Worm (Caenorhabditis elegans) whole organism, L3 larva: ENCODE data around the gene gsto-2.

Experiments
- R02D3.7 ChIP-seq: fragments of 150-350 bp; optimal IDR thresholded peaks from 2 replicates; lab custom pipeline; 2014; ENCODE audit warnings: missing biosample characterization, missing genetic modification characterization
- ama-1 ChIP-seq: fragments of 150-350 bp; optimal IDR thresholded peaks from 2 replicates; lab custom pipeline; 2018
- ceh-16 ChIP-seq: sonication (generic microtip); optimal IDR thresholded peaks from 2 replicates; lab custom pipeline; 2017; ENCODE audit warnings: missing biosample characterization, missing genetic modification characterization
- ceh-28 ChIP-seq: fragments of 150-350 bp; optimal IDR thresholded peaks from 2 replicates; lab custom pipeline; 2014; ENCODE audit warnings: missing biosample characterization, missing genetic modification reagents, missing genetic modification characterization
- ceh-9 ChIP-seq: sonication (generic microtip); optimal IDR thresholded peaks from 2 replicates; lab custom pipeline; 2018; ENCODE audit warnings: missing biosample characterization, missing genetic modification characterization
- daf-12 ChIP-seq: fragments of 150-350 bp; optimal IDR thresholded peaks from 2 replicates; lab custom pipeline; 2014; ENCODE audit warnings: missing biosample characterization, missing genetic modification reagents, missing genetic modification characterization
- egl-27 ChIP-seq: sonication (generic microtip); optimal IDR thresholded peaks from 4 replicates; lab custom pipeline; 2017; ENCODE audit warnings: missing biosample characterization, missing genetic modification reagents, missing genetic modification characterization
- egl-5 ChIP-seq: fragments of 150-350 bp; optimal IDR thresholded peaks from 2 replicates; lab custom pipeline; 2017; ENCODE audit warnings: missing biosample characterization, missing genetic modification reagents, missing genetic modification characterization, inconsistent platforms
- elt-1 ChIP-seq: fragments of 150-350 bp; optimal IDR thresholded peaks from 2 replicates; lab custom pipeline; 2014; ENCODE audit warnings: missing biosample characterization, missing genetic modification characterization
- elt-2 ChIP-seq: sonication (generic microtip); optimal IDR thresholded peaks from 2 replicates; lab custom pipeline; 2016; ENCODE audit warnings: missing genetic modification reagents, mild to moderate bottlenecking, missing genetic modification characterization, missing compliant biosample characterization
- eor-1 ChIP-seq, 2 experiments: fragments of 150-350 bp; optimal IDR thresholded peaks; 2 replicates each; lab custom pipeline; 2014 to 2018; ENCODE audit warnings: missing biosample characterization in 2 of 2, missing genetic modification characterization in 2 of 2
- fkh-2 ChIP-seq: fragments of 150-350 bp; optimal IDR thresholded peaks from 2 replicates; lab custom pipeline; 2014; ENCODE audit warnings: missing biosample characterization, missing genetic modification reagents, missing genetic modification characterization
- fos-1 ChIP-seq: fragments of 150-350 bp; optimal IDR thresholded peaks from 2 replicates; lab custom pipeline; 2014; ENCODE audit warnings: missing biosample characterization, missing genetic modification characterization
- hmg-11 ChIP-seq: sonication (generic microtip); optimal IDR thresholded peaks from 2 replicates; lab custom pipeline; 2016; ENCODE audit warnings: missing genetic modification characterization, missing compliant biosample characterization
- jun-1 ChIP-seq: fragments of 150-350 bp; optimal IDR thresholded peaks from 2 replicates; lab custom pipeline; 2014; ENCODE audit warnings: missing biosample characterization, missing genetic modification reagents, missing genetic modification characterization
- lin-15B ChIP-seq: fragments of 150-350 bp; optimal IDR thresholded peaks from 2 replicates; lab custom pipeline; 2014; ENCODE audit warnings: missing biosample characterization, missing genetic modification characterization
- lin-39 ChIP-seq: fragments of 150-350 bp; optimal IDR thresholded peaks from 2 replicates; lab custom pipeline; 2018; ENCODE audit warnings: missing biosample characterization, missing genetic modification reagents, missing genetic modification characterization
- mdl-1 ChIP-seq: fragments of 150-350 bp; optimal IDR thresholded peaks from 2 replicates; lab custom pipeline; 2014; ENCODE audit warnings: missing biosample characterization, missing genetic modification characterization
- nfya-1 ChIP-seq: sonication (generic microtip); optimal IDR thresholded peaks from 2 replicates; lab custom pipeline; 2017; ENCODE audit warnings: missing genetic modification characterization, mild to moderate bottlenecking, missing compliant biosample characterization, antibody characterized with exemption, moderate library complexity; ENCODE audit not compliant: insufficient read depth
- nhr-23 ChIP-seq: fragments of 150-350 bp; optimal IDR thresholded peaks from 2 replicates; lab custom pipeline; 2014; ENCODE audit warnings: missing biosample characterization, missing genetic modification reagents, missing genetic modification characterization
- nhr-237 ChIP-seq: fragments of 150-350 bp; optimal IDR thresholded peaks from 2 replicates; lab custom pipeline; 2014; ENCODE audit warnings: missing biosample characterization, missing genetic modification characterization
- nhr-25 ChIP-seq: sonication (generic microtip); optimal IDR thresholded peaks from 2 replicates; lab custom pipeline; 2017; ENCODE audit warnings: missing biosample characterization, missing genetic modification characterization
- nhr-43 ChIP-seq: sonication (generic microtip); optimal IDR thresholded peaks from 2 replicates; lab custom pipeline; 2016; ENCODE audit warnings: mild to moderate bottlenecking, missing genetic modification characterization, missing compliant biosample characterization; ENCODE audit not compliant: poor library complexity, severe bottlenecking
- nhr-76 ChIP-seq: fragments of 150-350 bp; sonication (generic microtip); optimal IDR thresholded peaks from 5 replicates; lab custom pipeline; 2014; ENCODE audit warnings: missing biosample characterization, missing genetic modification characterization
- nhr-77 ChIP-seq: fragments of 150-350 bp; optimal IDR thresholded peaks from 2 replicates; lab custom pipeline; 2014; ENCODE audit warnings: missing biosample characterization, missing genetic modification characterization
- pqm-1 ChIP-seq: fragments of 150-350 bp; optimal IDR thresholded peaks from 2 replicates; lab custom pipeline; 2017; ENCODE audit warnings: missing biosample characterization, missing genetic modification characterization, inconsistent platforms
- sea-2 ChIP-seq: fragments of 150-350 bp; sonication (generic microtip); optimal IDR thresholded peaks from 4 replicates; lab custom pipeline; 2014; ENCODE audit warnings: missing biosample characterization, missing genetic modification reagents, missing genetic modification characterization
- skn-1 ChIP-seq: fragments of 150-350 bp; optimal IDR thresholded peaks from 2 replicates; lab custom pipeline; 2014; ENCODE audit warnings: missing biosample characterization, missing genetic modification characterization
- unc-39 ChIP-seq: sonication (generic microtip); optimal IDR thresholded peaks from 4 replicates; lab custom pipeline; 2017; ENCODE audit warnings: missing biosample characterization, missing genetic modification characterization
- unc-62 ChIP-seq: fragments of 150-350 bp; sonication (generic microtip); optimal IDR thresholded peaks from 4 replicates; lab custom pipeline; 2014; ENCODE audit warnings: missing biosample characterization, missing genetic modification reagents, missing genetic modification characterization
- zag-1 ChIP-seq: fragments of 150-350 bp; optimal IDR thresholded peaks from 2 replicates; lab custom pipeline; 2014; ENCODE audit warnings: missing biosample characterization, missing genetic modification characterization
- ztf-4 ChIP-seq: fragments of 150-350 bp; optimal IDR thresholded peaks from 2 replicates; lab custom pipeline; 2014; ENCODE audit warnings: missing biosample characterization, missing genetic modification characterization

Gene gsto-2

DNA sequence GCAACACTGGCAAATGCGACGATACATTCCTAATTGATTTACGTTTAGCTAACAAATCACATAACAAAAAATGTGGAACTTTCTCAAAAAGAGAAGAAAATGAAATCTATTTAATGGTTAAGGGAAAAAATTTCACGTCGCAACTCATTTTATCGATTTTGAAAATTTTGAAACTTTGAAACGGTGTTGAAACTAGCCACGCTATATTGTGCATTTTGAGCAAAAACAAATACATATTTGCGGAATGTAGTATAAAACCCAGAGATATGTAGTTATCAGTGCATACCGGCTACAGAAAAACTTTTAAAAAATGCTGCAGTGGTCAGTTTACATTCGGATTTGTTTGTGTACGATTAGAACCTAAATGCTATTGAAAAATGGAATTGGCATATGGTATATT is 39.0 kb downstream of the gsto-2 start, which contains the start of gene C06E1.7:
C06E1.7 (minus strand) TSS at position 101 of the 400 bp plus-strand sequence.
- TF ChIP-seq nhr-43 (tag; lab: Kevin White, UChicago) (no peak), zag-1 (tag; lab: Kevin White, UChicago) (no peak), ceh-9 (no peak), R02D3.7 (tag; lab: Kevin White, UChicago) (no peak), ama-1 (lab: Kevin White, UChicago) (no peak), lin-15B (tag; lab: Kevin White, UChicago) (no peak), fkh-2 (tag; lab: Kevin White, UChicago) (no peak), egl-27 (tag; lab: Kevin White, UChicago) (no peak)

DNA sequence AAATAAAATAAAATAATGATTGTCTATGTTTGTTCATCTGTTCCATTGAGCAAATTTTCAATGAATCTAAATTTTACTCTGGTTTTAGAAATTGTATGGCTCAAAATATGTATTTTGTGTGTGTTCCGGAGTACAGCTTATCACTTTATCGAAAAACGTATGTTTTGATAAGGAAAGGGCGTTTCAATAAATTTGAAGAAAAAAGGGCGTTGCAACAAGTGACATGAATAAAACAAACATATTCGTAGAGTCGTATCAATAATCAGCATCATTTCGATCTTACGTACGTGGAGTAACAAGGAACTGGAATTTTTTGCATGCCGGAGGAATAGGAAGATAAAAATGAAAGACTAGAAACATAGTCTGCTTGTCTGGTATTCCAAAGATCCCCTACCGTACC is 39.5 kb downstream of the gsto-2 start:
- TF ChIP-seq elt-2 (tag; lab: Kevin White, UChicago): peak; percentile 69
- TF ChIP-seq sea-2: no peak
- no peak for TF ChIP-seq skn-1 (tag; lab: Kevin White, UChicago)
- peak; percentile 78 for TF ChIP-seq pqm-1 (tag; lab: Kevin White, UChicago)
- TF ChIP-seq zag-1 (tag; lab: Kevin White, UChicago): no peak

DNA sequence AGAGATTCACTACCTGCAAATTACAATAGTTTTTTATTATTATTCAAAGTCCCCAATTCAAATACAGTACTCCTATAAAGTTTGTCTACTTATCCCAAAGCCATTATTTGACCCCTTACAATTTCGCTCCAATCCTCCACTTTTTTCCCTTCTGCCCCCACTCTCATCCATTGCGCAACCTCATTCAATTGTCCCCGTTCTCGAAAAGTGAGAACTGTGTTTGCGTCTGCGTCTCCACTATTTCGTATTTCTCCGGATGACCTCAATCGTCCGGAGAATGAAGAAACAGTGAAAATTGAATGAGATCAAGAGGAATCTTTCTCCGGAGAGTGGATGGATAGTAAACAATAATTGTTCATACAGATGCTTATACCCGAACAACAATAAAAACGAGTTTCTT is 42.1 kb downstream of the gsto-2 start:
- TF ChIP-seq nhr-23 (tag; lab: Kevin White, UChicago): peak; percentile 86
- TF ChIP-seq R02D3.7 (tag; lab: Kevin White, UChicago): no peak

DNA sequence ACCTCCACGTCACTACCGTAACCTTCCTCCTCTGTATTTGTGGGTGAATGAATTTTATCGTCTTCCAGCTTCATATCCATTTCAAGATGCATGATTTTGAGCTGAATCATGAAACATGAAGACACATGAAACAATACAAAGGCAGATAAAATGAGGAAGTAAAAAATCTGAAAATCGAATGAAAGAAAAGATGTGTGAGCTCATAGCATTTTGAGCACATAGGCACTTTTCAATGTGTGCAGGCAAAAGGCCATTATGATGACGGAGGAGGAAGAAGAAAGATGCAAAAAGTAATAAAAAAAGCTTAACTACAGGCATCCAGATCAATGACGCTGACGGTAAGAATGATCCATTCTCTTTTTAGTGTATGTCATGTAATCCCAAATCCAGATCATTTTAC is 43.2 kb downstream of the gsto-2 start, which contains the start of gene ztf-30:
ztf-30 (minus strand) TSS at position 101 of the 400 bp plus-strand sequence.
- TF ChIP-seq nhr-76 (tag; lab: Kevin White, UChicago): no peak
- TF ChIP-seq R02D3.7 (tag; lab: Kevin White, UChicago): no peak
- TF ChIP-seq fos-1 (tag; lab: Kevin White, UChicago): no peak
- no peak for TF ChIP-seq ceh-28
- no peak for TF ChIP-seq nfya-1 (tag; lab: Kevin White, UChicago)
- TF ChIP-seq eor-1 (tag; optimal IDR thresholded peaks at IDR 0.05; lab: Kevin White, UChicago): no peak
- no peak for TF ChIP-seq fkh-2 (tag; lab: Kevin White, UChicago)
- TF ChIP-seq unc-39 (tag; lab: Kevin White, UChicago): no peak
- no peak for TF ChIP-seq ztf-4
- TF ChIP-seq egl-5 (tag; lab: Kevin White, UChicago): no peak
- no peak for TF ChIP-seq lin-39 (tag; lab: Kevin White, UChicago)
- TF ChIP-seq pqm-1 (tag; lab: Kevin White, UChicago): no peak
- TF ChIP-seq hmg-11 (tag; lab: Kevin White, UChicago): no peak
- TF ChIP-seq elt-2 (tag; lab: Kevin White, UChicago): no peak
- no peak for TF ChIP-seq nhr-237
- TF ChIP-seq egl-27 (tag; lab: Kevin White, UChicago): no peak
- no peak for TF ChIP-seq jun-1 (tag; lab: Kevin White, UChicago)
- TF ChIP-seq sea-2: no peak
- TF ChIP-seq skn-1 (tag; lab: Kevin White, UChicago): no peak

DNA sequence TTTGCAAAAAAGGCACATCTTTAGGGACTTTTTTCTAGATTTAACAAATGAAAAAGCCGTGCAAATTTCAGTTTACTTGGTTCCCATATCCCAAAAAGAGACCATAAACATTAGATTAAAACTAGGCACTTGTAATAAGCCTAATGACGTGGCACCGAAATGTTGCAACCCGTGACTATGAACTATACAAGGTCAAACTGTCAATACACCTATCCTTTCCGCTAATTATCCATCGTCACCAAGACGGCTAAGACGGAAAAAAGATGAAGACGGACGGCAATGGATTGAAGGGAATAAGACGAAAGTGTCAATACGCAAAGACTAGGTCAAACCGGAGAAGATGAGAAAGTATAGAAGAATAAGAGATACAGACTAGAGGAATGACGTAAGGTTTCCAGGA is 44.4 kb downstream of the gsto-2 start:
- no peak for TF ChIP-seq unc-62 (GFP tag; lab: Kevin White, UChicago)
- no peak for TF ChIP-seq zag-1 (tag; lab: Kevin White, UChicago)
- no peak for TF ChIP-seq elt-1 (tag; lab: Kevin White, UChicago)
- TF ChIP-seq nfya-1 (tag; lab: Kevin White, UChicago): no peak
- TF ChIP-seq nhr-77 (tag; lab: Kevin White, UChicago): no peak
- no peak for TF ChIP-seq skn-1 (tag; lab: Kevin White, UChicago)
- peak; percentile 90 for TF ChIP-seq nhr-23 (tag; lab: Kevin White, UChicago)
- TF ChIP-seq daf-12 (tag; lab: Kevin White, UChicago): no peak
- TF ChIP-seq nhr-25 (tag; lab: Kevin White, UChicago): peak; percentile 26
- TF ChIP-seq nhr-76 (tag; lab: Kevin White, UChicago): no peak
- TF ChIP-seq ceh-16 (tag; lab: Kevin White, UChicago): no peak
- no peak for TF ChIP-seq ceh-9
- no peak for TF ChIP-seq eor-1 (tag; optimal IDR thresholded peaks at IDR 0.05; lab: Kevin White, UChicago)
- no peak for TF ChIP-seq egl-27 (tag; lab: Kevin White, UChicago)
- no peak for TF ChIP-seq mdl-1
- TF ChIP-seq, all 47 proteins: peak for 2
